Worm (Caenorhabditis elegans) whole organism, late embryonic: Measurements from ENCODE around the gene dnj-15.

Source experiments
- F13H6.1 ChIP-seq: sonication (generic microtip); optimal IDR thresholded peaks from 2 replicates; lab custom pipeline; 2016; ENCODE audit warnings: missing genetic modification characterization, missing compliant biosample characterization
- ama-1 ChIP-seq: fragments of 150-350 bp; optimal IDR thresholded peaks from 2 replicates; lab custom pipeline; 2014
- ceh-19 ChIP-seq: fragments of 200-800 bp; sonication (Bioruptor generic); optimal IDR thresholded peaks from 2 replicates; lab custom pipeline; 2018; ENCODE audit warnings: mild to moderate bottlenecking, missing genetic modification characterization, missing compliant biosample characterization
- ceh-9 ChIP-seq: sonication (generic microtip); optimal IDR thresholded peaks from 2 replicates; lab custom pipeline; 2016; ENCODE audit warnings: mild to moderate bottlenecking, missing genetic modification characterization, inconsistent platforms, missing compliant biosample characterization
- elt-2 ChIP-seq: sonication (generic microtip); optimal IDR thresholded peaks from 2 replicates; lab custom pipeline; 2016; ENCODE audit warnings: missing genetic modification reagents, missing genetic modification characterization, missing compliant biosample characterization
- pha-4 ChIP-seq: fragments of 150-350 bp; optimal IDR thresholded peaks from 2 replicates; lab custom pipeline; 2018; ENCODE audit warnings: missing biosample characterization, missing genetic modification reagents, missing genetic modification characterization
- pqm-1 ChIP-seq: sonication (generic microtip); optimal IDR thresholded peaks from 2 replicates; lab custom pipeline; 2016; ENCODE audit warnings: missing genetic modification characterization, missing compliant biosample characterization
- tbx-2 ChIP-seq: sonication (generic microtip); optimal IDR thresholded peaks from 2 replicates; lab custom pipeline; 2016; ENCODE audit warnings: missing genetic modification characterization, missing compliant biosample characterization
- unc-86 ChIP-seq: sonication (generic microtip); optimal IDR thresholded peaks from 2 replicates; lab custom pipeline; 2016; ENCODE audit warnings: missing genetic modification characterization, missing compliant biosample characterization

ce11 chrIV:4154641-4155040 is 21.5 kb upstream of the dnj-15 start, which contains the start of gene K08D10.14:
- TF ChIP-seq pqm-1 (tag; lab: Kevin White, UChicago): no peak
- no peak for TF ChIP-seq F13H6.1 (tag; lab: Kevin White, UChicago)
- no peak for TF ChIP-seq tbx-2
- TF ChIP-seq ceh-19 (GFP tag; lab: Kevin White, UChicago): no peak
- TF ChIP-seq ama-1 (lab: Kevin White, UChicago): no peak
- no peak for TF ChIP-seq unc-86 (tag; lab: Kevin White, UChicago)
- no peak for TF ChIP-seq elt-2 (tag; lab: Kevin White, UChicago)
- no peak for TF ChIP-seq pha-4
- no peak for TF ChIP-seq ceh-9 (tag; lab: Kevin White, UChicago)
